Fruit fly (Drosophila melanogaster): ENCODE results near the gene Sol1.

Sol1 gene

DNA sequence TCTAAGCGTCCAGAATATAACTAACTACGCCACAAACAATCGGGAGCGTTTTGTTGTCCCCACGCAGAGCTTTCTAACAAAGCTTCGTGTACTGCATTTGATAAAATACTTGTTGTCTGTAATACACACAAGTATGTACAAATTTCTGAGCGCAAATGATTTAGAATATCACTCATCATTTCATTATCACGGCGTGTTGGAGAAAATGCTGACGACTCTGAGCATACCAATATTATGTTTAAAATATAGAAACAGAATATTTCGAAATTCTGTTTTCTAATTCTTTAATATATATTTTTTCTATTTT, 19.8 kb downstream of the Sol1 start, which contains the start of gene Cyp9f2:
Cyp9f2 (minus strand) TSS at position 101 of the 307 bp plus-strand sequence.
- no peak for TF ChIP-seq CG32767 (GFP tag; IDR thresholded peaks at IDR 0.05)
- TF ChIP-seq bbx (GFP tag; IDR thresholded peaks at IDR 0.05; ENCODE audit: partially characterized antibody): 0 out of 2 replicates have a peak, but pooled peaks have one; percentile 8
- TF ChIP-seq dati (GFP tag; IDR thresholded peaks at IDR 0.05): no peak

DNA sequence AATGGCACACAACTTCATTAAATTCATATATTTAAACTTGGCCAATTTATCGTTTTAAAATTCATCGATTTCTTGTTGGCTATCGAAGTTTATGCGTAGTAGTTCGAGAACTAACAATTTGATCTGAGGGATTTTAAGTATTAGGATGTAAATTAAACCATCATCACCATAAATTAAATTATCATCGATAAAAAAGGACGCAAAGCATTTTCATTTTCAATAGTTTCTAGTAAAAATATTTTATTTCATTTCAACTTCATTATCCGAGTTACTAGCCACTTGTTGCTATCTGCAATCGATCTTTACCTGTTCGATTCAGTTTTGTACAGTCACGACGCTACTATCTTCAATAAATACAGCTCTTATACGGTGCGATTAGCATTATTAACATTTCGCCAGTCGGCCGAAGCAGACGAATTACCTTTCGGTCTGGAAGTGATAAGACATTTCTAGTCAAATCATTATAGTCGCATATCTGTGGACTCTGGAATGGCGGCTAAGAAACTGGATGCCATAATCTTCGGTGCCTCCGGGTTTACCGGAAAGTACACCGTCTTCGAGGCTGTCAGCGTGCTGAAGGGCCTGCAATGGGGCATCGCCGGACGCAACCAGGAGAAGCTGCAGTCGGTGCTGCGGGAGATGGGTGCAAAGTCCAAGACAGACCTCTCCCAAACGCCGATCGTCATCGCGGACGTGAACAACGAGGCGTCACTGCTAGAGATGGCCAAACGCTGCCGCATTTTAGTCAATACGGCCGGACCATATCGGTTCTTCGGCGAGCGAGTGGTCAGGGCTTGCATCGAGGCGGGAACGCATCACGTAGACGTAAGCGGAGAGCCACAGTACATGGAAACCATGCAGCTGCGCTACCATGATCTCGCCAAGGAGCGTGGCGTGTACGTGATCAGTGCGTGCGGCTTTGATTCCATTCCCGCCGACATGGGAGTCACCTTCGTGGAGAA, 20.5 kb downstream of the Sol1 start, which contains the start of gene CG5167:
CG5167 (plus strand) TSS at position 298 of the 962 bp plus-strand sequence.
- peak; percentile 37 for TF ChIP-seq CG15601 (tag; optimal IDR thresholded peaks at IDR 0.05)
- peak; percentile 11; the same call in 1 of the 3 replicates for TF ChIP-seq B-H1 (GFP tag; IDR thresholded peaks at IDR 0.05)
- TF ChIP-seq CG4820 (GFP tag; optimal IDR thresholded peaks at IDR 0.05): peak; percentile 99
- peak; percentile 24 for TF ChIP-seq CG3281 (GFP tag; optimal IDR thresholded peaks at IDR 0.05)
- peak; percentile 19 for TF ChIP-seq gcm (GFP tag; optimal IDR thresholded peaks at IDR 0.05)
- TF ChIP-seq az2 (GFP tag; optimal IDR thresholded peaks at IDR 0.05): peak; percentile 37
- TF ChIP-seq Dek (tag; optimal IDR thresholded peaks at IDR 0.05): peak; percentile 47
- peak; percentile 18 for TF ChIP-seq tin (GFP tag; optimal IDR thresholded peaks at IDR 0.05)
- TF ChIP-seq pnt (GFP tag; optimal IDR thresholded peaks at IDR 0.05): no peak
- peak; percentile 19 for TF ChIP-seq CG33557 (GFP tag; optimal IDR thresholded peaks at IDR 0.05)
- no peak for TF ChIP-seq CG9932 (GFP tag; IDR thresholded peaks at IDR 0.05)
- TF ChIP-seq CG16813 (GFP tag; IDR thresholded peaks at IDR 0.05; ENCODE audit: partially characterized antibody): 0 out of 3 replicates have a peak, but pooled peaks have one; percentile 8
- no peak for TF ChIP-seq sisA (GFP tag; IDR thresholded peaks at IDR 0.05)
- peak; percentile 93 for TF ChIP-seq grn (GFP tag; optimal IDR thresholded peaks at IDR 0.05)
- TF ChIP-seq exex (tag; optimal IDR thresholded peaks at IDR 0.05): peak; percentile 89
- TF ChIP-seq lab (GFP tag; optimal IDR thresholded peaks at IDR 0.05): peak; percentile 54
- no peak for TF ChIP-seq CG7987 (GFP tag; optimal IDR thresholded peaks at IDR 0.05)
- TF ChIP-seq CG14860 (GFP tag; IDR thresholded peaks at IDR 0.05; ENCODE audit: partially characterized antibody): no peak
- TF ChIP-seq CG12104 (GFP tag; optimal IDR thresholded peaks at IDR 0.05): peak; percentile 36
- peak; percentile 54 for TF ChIP-seq CG17328 (GFP tag; IDR thresholded peaks at IDR 0.05)
- peak; percentile 60 for TF ChIP-seq stwl (tag; optimal IDR thresholded peaks at IDR 0.05)
- peak; percentile 38 for TF ChIP-seq Sox102F (GFP tag; optimal IDR thresholded peaks at IDR 0.05)
- no peak for TF ChIP-seq gfzf (GFP tag; optimal IDR thresholded peaks at IDR 0.05)
- TF ChIP-seq Med (GFP tag): peak; percentile 55
- peak; percentile 51 for TF ChIP-seq D19A (tag; optimal IDR thresholded peaks at IDR 0.05)
- no peak for TF ChIP-seq ase (GFP tag; IDR thresholded peaks at IDR 0.05)
- peak; percentile 61 for TF ChIP-seq CG10979 (tag; optimal IDR thresholded peaks at IDR 0.05)
- peak; percentile 56 for TF ChIP-seq grau (tag; optimal IDR thresholded peaks at IDR 0.05)
- TF ChIP-seq pita (GFP tag; optimal IDR thresholded peaks at IDR 0.05): no peak
- TF ChIP-seq CG14710 (tag; optimal IDR thresholded peaks at IDR 0.05): peak; percentile 51
- TF ChIP-seq Vsx1 (GFP tag; optimal IDR thresholded peaks at IDR 0.05): peak; percentile 9
- no peak for TF ChIP-seq trh (GFP tag; optimal IDR thresholded peaks at IDR 0.05)
- TF ChIP-seq gce (GFP tag; IDR thresholded peaks at IDR 0.05): 0 out of 3 replicates have a peak, but pooled peaks have one; percentile 30
- peak; percentile 5 for TF ChIP-seq pzg (GFP tag; optimal IDR thresholded peaks at IDR 0.05)
- TF ChIP-seq luna (GFP tag; optimal IDR thresholded peaks at IDR 0.05): peak; percentile 22
- peak; percentile 95 for TF ChIP-seq nom (GFP tag; optimal IDR thresholded peaks at IDR 0.05)
- TF ChIP-seq Dll (GFP tag; IDR thresholded peaks at IDR 0.05; ENCODE audit: partially characterized antibody): peak; percentile 25; the same call in 1 of the 4 replicates
- TF ChIP-seq CG13296 (GFP tag; optimal IDR thresholded peaks at IDR 0.05): peak; percentile 31
- peak; percentile 61 for TF ChIP-seq CG8290 (GFP tag; optimal IDR thresholded peaks at IDR 0.05)
- TF ChIP-seq CG8290 (tag; optimal IDR thresholded peaks at IDR 0.05): peak in 1 of 2 experiments; percentile 29
- peak; percentile 72 for TF ChIP-seq CG12391 (tag; optimal IDR thresholded peaks at IDR 0.05)
- TF ChIP-seq ro (GFP tag; IDR thresholded peaks at IDR 0.05): no peak
- TF ChIP-seq hbn (GFP tag; IDR thresholded peaks at IDR 0.05; ENCODE audit: partially characterized antibody): 0 out of 2 replicates have a peak, but pooled peaks have one; percentile 17

All from whole organism, embryonic.